Worm (Caenorhabditis elegans): ENCODE data around the gene vps-26.
A peak's percentile ranks its signal among the peaks of the same experiment; 100 is the strongest.

Gene vps-26

DNA sequence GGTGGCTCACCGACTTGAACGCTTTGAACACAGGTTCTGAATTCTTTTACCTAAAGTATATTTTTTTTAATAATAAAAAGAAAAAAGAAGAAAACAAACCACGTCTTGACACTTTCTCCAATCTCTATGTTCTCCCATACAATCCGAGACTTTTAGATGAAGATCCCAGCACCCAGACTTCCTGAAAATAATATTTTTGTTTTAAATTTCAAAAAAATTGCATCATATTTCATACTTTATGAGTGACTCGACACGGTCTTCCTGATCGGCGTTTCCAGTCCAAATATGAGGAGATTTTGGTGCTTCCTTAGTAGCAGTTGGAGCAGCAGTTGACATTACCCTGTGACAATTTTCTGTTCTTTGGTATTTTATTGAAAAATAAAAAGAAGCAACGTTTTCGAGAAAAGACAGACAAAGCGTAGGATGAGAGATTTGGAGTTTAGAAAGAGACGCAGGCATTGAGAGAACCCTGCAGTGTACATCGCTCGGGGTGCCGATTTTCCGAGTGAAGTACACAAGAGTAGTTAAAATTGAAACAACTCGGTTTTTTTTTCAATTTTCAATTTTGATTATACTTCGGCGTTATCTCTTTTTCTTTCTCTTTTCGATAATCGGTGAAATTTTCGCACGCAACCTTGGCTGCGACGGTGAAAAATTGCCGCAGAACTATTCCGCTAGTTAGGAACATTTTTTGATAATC lies 5.9 kb downstream of the vps-26 start, which contains the start of the genes coa-4 and T20D3.14 (continued):
- no peak for TF ChIP-seq nhr-237 (tag; optimal IDR thresholded peaks at IDR 0.05)
- peak; percentile 59 for TF ChIP-seq nhr-129 (tag; optimal IDR thresholded peaks at IDR 0.05)
- no peak for TF ChIP-seq mdl-1 (tag; optimal IDR thresholded peaks at IDR 0.05)
- no peak for TF ChIP-seq aly-2 (tag; optimal IDR thresholded peaks at IDR 0.05)
- TF ChIP-seq nhr-11 (tag; optimal IDR thresholded peaks at IDR 0.05), result no peak
- no peak for TF ChIP-seq elt-3 (tag; optimal IDR thresholded peaks at IDR 0.05)
- TF ChIP-seq nhr-12 (tag; optimal IDR thresholded peaks at IDR 0.05), result no peak
- TF ChIP-seq ztf-1 (GFP tag; conservative IDR thresholded peaks at IDR 0.05), result no peak
- TF ChIP-seq ceh-82 (tag; optimal IDR thresholded peaks at IDR 0.05), result no peak
- no peak for TF ChIP-seq unc-39 (tag; optimal IDR thresholded peaks at IDR 0.05)
- TF ChIP-seq sma-3 (GFP tag; optimal IDR thresholded peaks at IDR 0.05), result peak; percentile 19
- no peak for TF ChIP-seq nhr-23 (tag; optimal IDR thresholded peaks at IDR 0.05)
- peak; percentile 23 for TF ChIP-seq lin-13 (GFP tag; optimal IDR thresholded peaks at IDR 0.05)
- peak; percentile 25 for TF ChIP-seq sem-4 (tag; optimal IDR thresholded peaks at IDR 0.05)

DNA sequence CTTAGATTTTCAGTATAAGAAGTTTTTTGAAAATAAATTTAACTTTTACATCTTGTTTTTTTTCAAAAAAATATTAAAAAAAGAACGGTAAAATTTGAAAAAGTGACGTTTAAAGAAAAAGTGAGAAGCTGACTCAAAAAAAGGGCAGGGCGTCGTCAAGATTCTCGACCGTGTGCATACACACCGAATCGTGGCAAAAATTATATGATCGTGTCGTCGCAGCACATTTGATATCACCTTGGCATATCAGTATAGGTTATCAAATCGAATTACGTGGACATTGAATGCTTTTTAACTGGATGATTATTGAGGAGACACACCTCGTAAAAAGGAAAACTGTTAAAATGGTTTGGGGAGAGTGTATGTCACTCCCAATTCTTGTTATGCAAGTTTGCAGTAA lies 8.6 kb downstream of the vps-26 start:
- TF ChIP-seq nhr-11 (tag; optimal IDR thresholded peaks at IDR 0.05) (no peak), sma-9 (GFP tag; optimal IDR thresholded peaks at IDR 0.05) (peak; percentile 6), sma-9 (tag; optimal IDR thresholded peaks at IDR 0.05) (no peak), gmeb-1 (tag; optimal IDR thresholded peaks at IDR 0.05) (peak; percentile 10), fos-1 (tag; optimal IDR thresholded peaks at IDR 0.05) (peak; percentile 97), ztf-4 (tag; optimal IDR thresholded peaks at IDR 0.05) (no peak), ceh-82 (tag; optimal IDR thresholded peaks at IDR 0.05) (no peak), crh-2 (tag; optimal IDR thresholded peaks at IDR 0.05) (peak; percentile 73)

DNA sequence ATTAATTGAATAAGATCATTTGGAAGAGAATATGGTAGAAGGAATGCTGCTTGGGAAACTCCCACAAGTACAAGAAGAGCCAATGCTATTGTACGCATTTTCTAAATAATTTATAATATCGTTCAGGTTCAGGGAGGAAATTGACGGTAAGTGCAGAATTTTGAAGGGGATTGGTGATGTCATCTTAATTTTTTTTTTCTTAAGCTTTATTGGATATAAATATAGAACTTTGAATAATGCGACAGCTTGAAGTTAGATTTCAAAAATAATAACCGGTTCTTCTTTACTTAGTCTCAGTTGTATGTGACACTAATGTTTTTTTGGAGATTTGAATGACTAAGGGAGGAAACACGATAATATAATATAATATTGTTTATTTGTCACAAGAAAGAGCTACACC lies 10.8 kb downstream of the vps-26 start, which contains the start of gene nspg-7.1:
Gene nspg-7.1 (minus strand): TSS at position 101 of the 400 bp plus-strand sequence.
- TF ChIP-seq Y55F3AM.14 (GFP tag; optimal IDR thresholded peaks at IDR 0.05), result no peak

DNA sequence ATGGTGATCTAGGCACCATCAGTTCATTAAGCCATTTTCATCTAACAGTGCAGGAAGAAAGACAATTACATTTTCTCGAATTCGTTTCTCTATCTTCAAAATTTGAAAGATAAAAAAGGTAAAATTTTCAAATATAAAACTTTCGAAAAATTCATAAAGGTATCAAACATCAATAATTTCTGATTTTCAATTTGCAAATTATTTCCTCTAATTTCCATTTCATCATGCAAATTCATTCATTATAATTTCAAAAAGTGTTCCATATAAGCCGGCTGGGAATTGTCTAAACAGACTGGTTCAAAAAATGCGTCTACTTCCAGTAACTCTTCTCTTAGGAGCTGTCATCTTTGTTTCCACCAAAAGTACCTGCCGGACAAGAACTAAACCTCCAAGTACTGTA lies 13.9 kb downstream of the vps-26 start, which contains the start of gene clec-183:
Gene clec-183 (plus strand): TSS at position 301 of the 400 bp plus-strand sequence.
- TF ChIP-seq lin-13 (GFP tag; optimal IDR thresholded peaks at IDR 0.05), result no peak
- TF ChIP-seq sma-3 (GFP tag; optimal IDR thresholded peaks at IDR 0.05), result no peak
- no peak for TF ChIP-seq lin-11 (tag; optimal IDR thresholded peaks at IDR 0.05)
- TF ChIP-seq nhr-10 (tag; optimal IDR thresholded peaks at IDR 0.05), result no peak
- no peak for TF ChIP-seq F13H6.1 (tag; optimal IDR thresholded peaks at IDR 0.05)
- no peak for TF ChIP-seq aly-2 (tag; optimal IDR thresholded peaks at IDR 0.05)
- TF ChIP-seq Y55F3AM.14 (GFP tag; optimal IDR thresholded peaks at IDR 0.05), result no peak
- TF ChIP-seq ztf-11 (tag; optimal IDR thresholded peaks at IDR 0.05), result no peak
- no peak for TF ChIP-seq nhr-11 (tag; optimal IDR thresholded peaks at IDR 0.05)
- no peak for TF ChIP-seq blmp-1 (tag; optimal IDR thresholded peaks at IDR 0.05; ENCODE audit: insufficient read depth)
- no peak for TF ChIP-seq snpc-4 (tag; optimal IDR thresholded peaks at IDR 0.05)
- no peak for TF ChIP-seq ztf-4 (tag; optimal IDR thresholded peaks at IDR 0.05)
- no peak for TF ChIP-seq ama-1 (optimal IDR thresholded peaks at IDR 0.05)
- TF ChIP-seq nhr-23 (tag; optimal IDR thresholded peaks at IDR 0.05), result no peak
- no peak for TF ChIP-seq unc-62 (GFP tag; optimal IDR thresholded peaks at IDR 0.05)
- no peak for TF ChIP-seq mab-5 (tag; optimal IDR thresholded peaks at IDR 0.05)
- TF ChIP-seq nhr-237 (tag; optimal IDR thresholded peaks at IDR 0.05), result no peak
- TF ChIP-seq nhr-6 (tag; optimal IDR thresholded peaks at IDR 0.05), result no peak
- TF ChIP-seq ceh-16 (tag; optimal IDR thresholded peaks at IDR 0.05), result no peak

DNA sequence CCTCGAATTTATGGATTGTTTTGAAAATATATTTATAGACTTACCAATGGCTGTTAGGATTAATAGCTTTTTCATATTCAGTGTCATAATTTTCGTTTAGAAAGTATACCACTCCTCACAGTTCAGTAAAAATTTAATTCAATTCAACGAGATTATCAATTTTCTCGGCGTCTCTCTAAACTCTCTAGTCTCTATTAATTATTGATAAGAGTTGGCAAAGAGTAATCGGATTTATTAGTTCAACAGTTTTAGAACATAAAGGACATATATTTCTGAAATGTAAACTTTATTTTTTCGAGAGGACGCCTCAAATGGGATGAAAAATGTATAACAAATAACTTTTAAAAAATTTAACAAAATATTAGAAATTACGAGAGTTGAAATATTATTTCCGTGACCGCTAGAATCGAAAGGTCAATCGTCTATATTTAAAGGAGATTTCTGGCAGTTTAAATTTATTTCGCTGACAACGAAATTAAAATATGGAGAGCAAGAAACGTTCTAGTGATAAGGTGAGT lies 17.5 kb downstream of the vps-26 start, which contains the start of the genes nspg-11 and F49C12.15:
Gene nspg-11 (minus strand): TSS at position 101 of the 518 bp plus-strand sequence.
Gene F49C12.15 (plus strand): TSS at position 468 of the 518 bp plus-strand sequence.
- TF ChIP-seq zag-1 (tag; optimal IDR thresholded peaks at IDR 0.05) (no peak), nhr-237 (tag; optimal IDR thresholded peaks at IDR 0.05) (no peak), aly-2 (tag; optimal IDR thresholded peaks at IDR 0.05) (no peak), lsy-2 (tag; optimal IDR thresholded peaks at IDR 0.05) (no peak), peb-1 (tag; optimal IDR thresholded peaks at IDR 0.05) (no peak), ztf-11 (tag; optimal IDR thresholded peaks at IDR 0.05) (no peak), snpc-4 (tag; optimal IDR thresholded peaks at IDR 0.05) (no peak), ceh-82 (tag; optimal IDR thresholded peaks at IDR 0.05) (no peak), nhr-21 (tag; optimal IDR thresholded peaks at IDR 0.05) (no peak), unc-55 (GFP tag; optimal IDR thresholded peaks at IDR 0.05) (no peak)

Measured in whole organism, L2 larva.